Worm (Caenorhabditis elegans): ENCODE measurements around the gene nspg-8.

DNA sequence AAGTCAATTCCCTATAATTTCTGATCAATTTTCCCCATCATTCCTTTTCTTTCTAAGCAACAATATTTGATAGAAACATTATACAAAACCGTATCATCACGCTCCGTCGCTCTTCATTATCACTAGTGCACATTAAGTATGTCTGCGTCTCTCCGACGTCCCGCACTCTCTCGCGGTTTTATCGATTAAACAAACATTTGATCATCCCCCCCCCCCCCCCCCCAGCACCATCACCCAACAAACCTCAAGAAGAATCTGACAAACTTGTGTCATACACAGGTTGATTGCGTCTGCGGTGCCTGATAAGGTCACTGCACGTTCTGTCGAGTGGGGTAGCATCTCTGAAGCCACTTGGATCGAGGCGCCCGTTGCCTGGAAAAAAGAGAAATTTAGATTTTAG, 38.2 kb downstream of the nspg-8 start:
- TF ChIP-seq pha-4 (tag; optimal IDR thresholded peaks at IDR 0.05) (no peak), nhr-237 (tag; optimal IDR thresholded peaks at IDR 0.05) (no peak), mls-2 (tag; optimal IDR thresholded peaks at IDR 0.05) (no peak), bed-3 (GFP tag; optimal IDR thresholded peaks at IDR 0.05) (no peak), elt-1 (tag; optimal IDR thresholded peaks at IDR 0.05; ENCODE audit: borderline replicate concordance, insufficient read depth) (no peak), flh-1 (GFP tag; optimal IDR thresholded peaks at IDR 0.05) (no peak), zip-8 (tag; optimal IDR thresholded peaks at IDR 0.05) (no peak), mab-5 (tag; optimal IDR thresholded peaks at IDR 0.05) (no peak), ztf-11 (tag; optimal IDR thresholded peaks at IDR 0.05) (no peak), M03D4.4 (tag; optimal IDR thresholded peaks at IDR 0.05) (no peak)
